Fruit fly (Drosophila melanogaster) whole organism, embryonic: ENCODE data around the gene CG33307.
A peak's percentile ranks its signal among the peaks of the same experiment; 100 is the strongest.

ENCODE experiments used
- Awh ChIP-seq: fragments of 200-800 bp; sonication (Bioruptor generic); IDR thresholded peaks from 2 replicates; pipeline ENCODE4, ENCODE4 v1.3.6; 2022; ENCODE audit warnings: missing biosample characterization, missing genetic modification characterization
- B-H2 ChIP-seq: fragments of 200-800 bp; sonication (Bioruptor generic); optimal IDR thresholded peaks from 2 replicates; lab custom pipeline; 2018; ENCODE audit warnings: missing biosample characterization, mild to moderate bottlenecking, missing genetic modification characterization
- Bteb2 ChIP-seq: fragments of 200-800 bp; sonication (Bioruptor generic); optimal IDR thresholded peaks from 2 replicates; lab custom pipeline; 2016; ENCODE audit warnings: missing biosample characterization, missing genetic modification characterization
- CG10274 ChIP-seq: fragments of 200-800 bp; sonication (Bioruptor generic); optimal IDR thresholded peaks from 3 replicates; lab custom pipeline; 2017; ENCODE audit warnings: missing biosample characterization, mild to moderate bottlenecking, missing genetic modification characterization
- CG10565 ChIP-seq: fragments of 200-800 bp; sonication (Bioruptor generic); optimal IDR thresholded peaks from 3 replicates; lab custom pipeline; 2016; ENCODE audit warnings: missing biosample characterization, mild to moderate bottlenecking, missing genetic modification characterization
- CG11093 ChIP-seq: fragments of 200-800 bp; sonication (Bioruptor generic); IDR thresholded peaks from 3 replicates; pipeline ENCODE4 v1.3.6; 2022; ENCODE audit warnings: missing biosample characterization, missing genetic modification characterization
- CG11398 ChIP-seq: fragments of 200-800 bp; sonication (Bioruptor generic); optimal IDR thresholded peaks from 2 replicates; lab custom pipeline; 2016; ENCODE audit warnings: missing biosample characterization, missing genetic modification characterization
- CG13296 ChIP-seq: fragments of 200-800 bp; sonication (Bioruptor generic); optimal IDR thresholded peaks from 3 replicates; lab custom pipeline; 2018; ENCODE audit warnings: missing biosample characterization, mild to moderate bottlenecking, missing genetic modification characterization
- CG13775 ChIP-seq: fragments of 200-800 bp; sonication (Bioruptor generic); optimal IDR thresholded peaks from 3 replicates; lab custom pipeline; 2017; ENCODE audit warnings: missing biosample characterization, mild to moderate bottlenecking, missing genetic modification characterization
- CG14050 ChIP-seq: fragments of 200-800 bp; sonication (Bioruptor generic); IDR thresholded peaks from 3 replicates; pipeline ENCODE4 v1.3.6; 2022; ENCODE audit warnings: missing biosample characterization, missing genetic modification characterization
- CG14667 ChIP-seq: fragments of 200-800 bp; sonication (Bioruptor generic); IDR thresholded peaks from 2 replicates; pipeline ENCODE4 v1.3.6; 2022; ENCODE audit warnings: missing biosample characterization, missing genetic modification characterization
- CG15011 ChIP-seq: fragments of 200-800 bp; sonication (Bioruptor generic); optimal IDR thresholded peaks from 3 replicates; lab custom pipeline; 2018; ENCODE audit warnings: missing biosample characterization, mild to moderate bottlenecking, missing genetic modification characterization
- CG15479 ChIP-seq: fragments of 200-800 bp; sonication (Bioruptor generic); optimal IDR thresholded peaks from 3 replicates; lab custom pipeline; 2019; ENCODE audit warnings: missing biosample characterization, mild to moderate bottlenecking, missing genetic modification characterization, moderate library complexity
- CG16815 ChIP-seq: fragments of 200-800 bp; sonication (Bioruptor generic); optimal IDR thresholded peaks from 3 replicates; lab custom pipeline; 2017; ENCODE audit warnings: missing biosample characterization, mild to moderate bottlenecking, missing genetic modification characterization
- CG2889 ChIP-seq: fragments of 200-800 bp; sonication (Bioruptor generic); IDR thresholded peaks from 3 replicates; pipeline ENCODE4 v1.3.6; 2022; ENCODE audit warnings: missing biosample characterization, missing genetic modification characterization
- CG32767 ChIP-seq: fragments of 200-800 bp; sonication (Bioruptor generic); IDR thresholded peaks from 2 replicates; pipeline ENCODE4 v1.3.6; 2022; ENCODE audit warnings: missing biosample characterization, missing genetic modification characterization
- CG3847 ChIP-seq: fragments of 200-800 bp; sonication (Bioruptor generic); IDR thresholded peaks from 2 replicates; pipeline ENCODE4 v1.3.6; 2022; ENCODE audit warnings: missing biosample characterization, missing genetic modification characterization
- CG3995 ChIP-seq: fragments of 200-800 bp; sonication (Bioruptor generic); optimal IDR thresholded peaks from 3 replicates; lab custom pipeline; 2016; ENCODE audit warnings: missing biosample characterization, missing genetic modification characterization
- CG4617 ChIP-seq: fragments of 200-800 bp; sonication (Bioruptor generic); optimal IDR thresholded peaks from 3 replicates; lab custom pipeline; 2016; ENCODE audit warnings: missing biosample characterization, missing genetic modification characterization, borderline replicate concordance
- CG4707 ChIP-seq: fragments of 200-800 bp; sonication (Bioruptor generic); optimal IDR thresholded peaks from 2 replicates; lab custom pipeline; 2018; ENCODE audit warnings: missing biosample characterization, mild to moderate bottlenecking, missing genetic modification characterization, moderate library complexity
- CG4730 ChIP-seq: fragments of 200-800 bp; sonication (Bioruptor generic); IDR thresholded peaks from 2 replicates; pipeline ENCODE4 v1.3.6; 2022; ENCODE audit warnings: missing biosample characterization, missing genetic modification characterization
- CG5245 ChIP-seq: fragments of 200-800 bp; sonication (Bioruptor generic); optimal IDR thresholded peaks from 3 replicates; lab custom pipeline; 2016; ENCODE audit warnings: missing biosample characterization, missing genetic modification characterization
- CG9215 ChIP-seq: fragments of 200-800 bp; sonication (Bioruptor generic); IDR thresholded peaks from 2 replicates; pipeline ENCODE4 v1.3.6; 2022; ENCODE audit warnings: missing biosample characterization, missing genetic modification characterization
- CG9727 ChIP-seq: fragments of 200-800 bp; sonication (Bioruptor generic); optimal IDR thresholded peaks from 3 replicates; lab custom pipeline; 2017; ENCODE audit warnings: missing biosample characterization, mild to moderate bottlenecking, missing genetic modification characterization
- CG9817 ChIP-seq: fragments of 200-800 bp; sonication (Bioruptor generic); optimal IDR thresholded peaks from 2 replicates; lab custom pipeline; 2018; ENCODE audit warnings: missing biosample characterization, mild to moderate bottlenecking, missing genetic modification characterization, moderate library complexity
- CrebB ChIP-seq: fragments of 200-800 bp; sonication (Bioruptor generic); optimal IDR thresholded peaks from 3 replicates; lab custom pipeline; 2018; ENCODE audit warnings: missing biosample characterization, mild to moderate bottlenecking, missing genetic modification characterization
- Eip74EF ChIP-seq, 2 experiments: fragments of 200-800 bp in 1 of 2; fragments of >200 bp in 1 of 2; sonication (Bioruptor generic) in 1 of 2; optimal IDR thresholded peaks; 2 replicates each; lab custom pipeline; 2017 to 2019; ENCODE audit warnings: missing biosample characterization in 2 of 2, missing genetic modification characterization in 2 of 2, mild to moderate bottlenecking in 1 of 2, moderate library complexity in 1 of 2
- GATAe ChIP-seq: fragments of 200-800 bp; sonication (Bioruptor generic); conservative IDR thresholded peaks from 2 replicates; pipeline ENCODE4 v1.3.6; 2022; ENCODE audit warnings: missing biosample characterization, missing genetic modification characterization
- Gsc ChIP-seq: fragments of 200-800 bp; sonication (Bioruptor generic); IDR thresholded peaks from 2 replicates; pipeline ENCODE4 v1.3.6; 2022; ENCODE audit warnings: missing biosample characterization, missing genetic modification characterization
- Hr78 ChIP-seq, 2 experiments: fragments of 200-800 bp in 1 of 2; fragments of >200 bp in 1 of 2; sonication (Bioruptor generic) in 1 of 2; optimal IDR thresholded peaks; 2 replicates each; lab custom pipeline; 2017 to 2019; ENCODE audit warnings: missing biosample characterization in 2 of 2, missing genetic modification characterization in 2 of 2, mild to moderate bottlenecking in 1 of 2, moderate library complexity in 1 of 2
- Jarid2 ChIP-seq: fragments of 200-800 bp; sonication (Bioruptor generic); optimal IDR thresholded peaks from 3 replicates; lab custom pipeline; 2017; ENCODE audit warnings: mild to moderate bottlenecking, missing biosample characterization, missing genetic modification reagents, missing genetic modification characterization
- MTF-1 ChIP-seq: fragments of 200-800 bp; sonication (Bioruptor generic); optimal IDR thresholded peaks from 2 replicates; lab custom pipeline; 2018; ENCODE audit warnings: missing biosample characterization, mild to moderate bottlenecking, missing genetic modification characterization, borderline replicate concordance
- PHDP ChIP-seq: fragments of 200-800 bp; sonication (Bioruptor generic); optimal IDR thresholded peaks from 3 replicates; lab custom pipeline; 2018; ENCODE audit warnings: missing biosample characterization, mild to moderate bottlenecking, missing genetic modification characterization, moderate library complexity
- Sin3A ChIP-seq: fragments of >200 bp; optimal IDR thresholded peaks from 2 replicates; lab custom pipeline; 2018
- bcd ChIP-seq: fragments of 200-800 bp; sonication (Bioruptor generic); optimal IDR thresholded peaks from 2 replicates; lab custom pipeline; 2017; ENCODE audit warnings: missing biosample characterization, mild to moderate bottlenecking, missing genetic modification characterization
- crol ChIP-seq: fragments of 200-800 bp; sonication (Bioruptor generic); IDR thresholded peaks from 2 replicates; pipeline ENCODE4 v1.3.6; 2022; ENCODE audit warnings: missing biosample characterization, missing genetic modification characterization
- eyg ChIP-seq: fragments of 200-800 bp; sonication (Bioruptor generic); optimal IDR thresholded peaks from 3 replicates; lab custom pipeline; 2016; ENCODE audit warnings: missing biosample characterization, missing genetic modification characterization
- gcm ChIP-seq: fragments of 200-800 bp; sonication (Bioruptor generic); optimal IDR thresholded peaks from 2 replicates; lab custom pipeline; 2019; ENCODE audit warnings: missing biosample characterization, mild to moderate bottlenecking, missing genetic modification characterization, moderate library complexity
- gcm2 ChIP-seq: fragments of 200-800 bp; sonication (Bioruptor generic); optimal IDR thresholded peaks from 2 replicates; lab custom pipeline; 2016; ENCODE audit warnings: missing biosample characterization, missing genetic modification characterization
- hb ChIP-seq: fragments of 200-800 bp; sonication (Bioruptor generic); IDR thresholded peaks from 3 replicates; pipeline ENCODE4 v1.3.6; 2022; ENCODE audit warnings: missing biosample characterization, missing genetic modification characterization; ENCODE audit not compliant: partially characterized antibody
- kni ChIP-seq: fragments of 200-800 bp; sonication (Bioruptor generic); optimal IDR thresholded peaks from 3 replicates; lab custom pipeline; 2017; ENCODE audit warnings: mild to moderate bottlenecking, missing biosample characterization, missing genetic modification reagents, missing genetic modification characterization
- mam ChIP-seq: fragments of 200-800 bp; sonication (Bioruptor generic); optimal IDR thresholded peaks from 3 replicates; lab custom pipeline; 2016; ENCODE audit warnings: missing biosample characterization, missing genetic modification characterization
- psq ChIP-seq: fragments of 200-800 bp; sonication (Bioruptor generic); optimal IDR thresholded peaks from 2 replicates; lab custom pipeline; 2017; ENCODE audit warnings: missing biosample characterization, missing genetic modification characterization
- sd ChIP-seq: fragments of 200-800 bp; sonication (Bioruptor generic); optimal IDR thresholded peaks from 3 replicates; lab custom pipeline; 2018; ENCODE audit warnings: missing biosample characterization, mild to moderate bottlenecking, missing genetic modification characterization, moderate library complexity
- sens ChIP-seq: fragments of 200-800 bp; sonication (Bioruptor generic); peaks from one replicate; lab custom pipeline; 2016; ENCODE audit warnings: missing biosample characterization, missing genetic modification characterization
- ssp ChIP-seq: fragments of 200-800 bp; sonication (Bioruptor generic); IDR thresholded peaks from 2 replicates; pipeline ENCODE4 v1.3.6; 2022; ENCODE audit warnings: missing biosample characterization, missing genetic modification characterization
- stc ChIP-seq: fragments of 200-800 bp; sonication (Bioruptor generic); IDR thresholded peaks from 2 replicates; pipeline ENCODE4 v1.3.6; 2022; ENCODE audit warnings: missing biosample characterization, missing genetic modification characterization
- trem ChIP-seq: fragments of 200-800 bp; optimal IDR thresholded peaks from 3 replicates; lab custom pipeline; 2019; ENCODE audit warnings: missing biosample characterization, mild to moderate bottlenecking, missing genetic modification characterization, moderate library complexity
- unc-4 ChIP-seq: fragments of 200-800 bp; sonication (Bioruptor generic); IDR thresholded peaks from 2 replicates; pipeline ENCODE4 v1.3.6; 2022; ENCODE audit warnings: missing biosample characterization, missing genetic modification characterization; ENCODE audit not compliant: partially characterized antibody
- zen2 ChIP-seq: fragments of 200-800 bp; sonication (Bioruptor generic); IDR thresholded peaks from 3 replicates; pipeline ENCODE4 v1.3.6; 2022; ENCODE audit warnings: missing biosample characterization, missing genetic modification characterization; ENCODE audit not compliant: partially characterized antibody
- zfh1 ChIP-seq: fragments of 200-800 bp; sonication (Bioruptor generic); IDR thresholded peaks from 3 replicates; pipeline ENCODE4 v1.3.6; 2022; ENCODE audit warnings: missing biosample characterization, missing genetic modification characterization

The CG33307 gene

DNA sequence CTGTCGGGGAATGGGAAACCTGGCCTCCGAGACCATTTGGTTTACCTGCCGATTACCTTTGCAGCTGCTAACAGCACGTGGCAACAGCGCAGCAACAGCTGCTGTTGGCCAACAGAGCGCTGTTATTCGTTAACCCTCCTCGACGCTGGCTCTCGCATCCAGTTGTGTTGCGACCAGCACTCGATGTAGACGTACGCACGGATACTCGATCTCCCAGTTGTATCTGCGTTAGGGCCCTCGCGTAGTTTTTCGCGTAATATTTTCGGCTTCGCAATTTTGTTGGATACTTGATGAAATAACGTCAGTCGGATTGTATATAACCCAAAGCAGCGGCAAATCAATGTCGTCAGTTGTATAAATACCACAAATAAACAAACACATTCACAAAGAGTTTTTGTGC is 37.5 kb upstream of the CG33307 start (continued):
- TF ChIP-seq CG15479 (GFP tag; lab: Kevin White, UChicago) (peak; percentile 3), CG9817 (tag; lab: Kevin White, UChicago) (no peak), CG4707 (GFP tag; lab: Kevin White, UChicago) (peak; percentile 50), GATAe (GFP tag; lab: Robert Waterston, UW) (no peak), hb (GFP tag; lab: Robert Waterston, UW) (no peak), gcm2 (GFP tag; lab: Kevin White, UChicago) (no peak), CrebB (tag; lab: Kevin White, UChicago) (peak; percentile 18), kni (GFP tag; lab: Kevin White, UChicago) (peak; percentile 3), B-H2 (GFP tag; lab: Kevin White, UChicago) (peak; percentile 25), zen2 (GFP tag; lab: Robert Waterston, UW) (peak; percentile 15; the same call in 1 of the 3 replicates), gcm (GFP tag; lab: Kevin White, UChicago) (no peak), Gsc (GFP tag; lab: Robert Waterston, UW) (no peak), eyg (no peak), CG32767 (GFP tag; lab: Robert Waterston, UW) (no peak), CG9727 (GFP tag; lab: Kevin White, UChicago) (no peak), CG11398 (GFP tag; lab: Kevin White, UChicago) (peak; percentile 19), Bteb2 (GFP tag; lab: Kevin White, UChicago) (no peak), Hr78 (GFP tag; optimal IDR thresholded peaks at IDR 0.05; lab: Kevin White, UChicago) (no peak), CG13296 (no peak), PHDP (peak; percentile 17), sd (peak; percentile 21), CG15011 (GFP tag; lab: Kevin White, UChicago) (no peak), Jarid2 (GFP tag; lab: Kevin White, UChicago) (peak; percentile 99), CG13775 (no peak), CG2889 (GFP tag; lab: Robert Waterston, UW) (no peak), CG10274 (GFP tag; lab: Kevin White, UChicago) (no peak), unc-4 (GFP tag; lab: Robert Waterston, UW) (peak; percentile 23; the same call in 1 of the 2 replicates), CG10565 (GFP tag; lab: Kevin White, UChicago) (no peak), CG11093 (GFP tag; lab: Robert Waterston, UW) (no peak), CG3995 (GFP tag; lab: Kevin White, UChicago) (no peak), CG14050 (GFP tag; lab: Robert Waterston, UW) (no peak), CG16815 (GFP tag; lab: Kevin White, UChicago) (no peak), CG9215 (GFP tag; lab: Robert Waterston, UW) (no peak), CG14667 (no peak), stc (GFP tag; lab: Robert Waterston, UW) (no peak; the same call in 1 of the 2 replicates), zfh1 (GFP tag; lab: Robert Waterston, UW) (peak; percentile 44; the same call in 1 of the 3 replicates), CG5245 (GFP tag; lab: Kevin White, UChicago) (no peak), crol (no peak), bcd (GFP tag; lab: Kevin White, UChicago) (no peak), psq (GFP tag; lab: Kevin White, UChicago) (no peak), Eip74EF (GFP tag; optimal IDR thresholded peaks at IDR 0.05; lab: Kevin White, UChicago) (no peak), CG4617 (GFP tag; lab: Kevin White, UChicago) (no peak), Sin3A (lab: Kevin White, UChicago) (no peak), CG3847 (GFP tag; lab: Robert Waterston, UW) (peak; percentile 16; the same call in 1 of the 2 replicates), trem (tag; lab: Kevin White, UChicago) (no peak), Awh (GFP tag; lab: Robert Waterston, UW) (no peak), CG4730 (no peak), MTF-1 (GFP tag; lab: Kevin White, UChicago) (peak; percentile 7), sens (GFP tag; lab: Kevin White, UChicago) (peak; percentile 85), ssp (GFP tag; lab: Robert Waterston, UW) (no peak), mam (GFP tag; lab: Kevin White, UChicago) (no peak)
